Worm (Caenorhabditis elegans) whole organism, young adult: ENCODE measurements around the gene pqn-82.

ENCODE experiments used
- C06A6.2 ChIP-seq: fragments of 200-800 bp; sonication (Bioruptor generic); conservative IDR thresholded peaks from 2 replicates; pipeline ENCODE4 v1.3.6; 2022; ENCODE audit warnings: missing genetic modification characterization, missing compliant biosample characterization
- F39B2.1 ChIP-seq: fragments of 200-800 bp; sonication (Bioruptor generic); IDR thresholded peaks from 2 replicates; pipeline ENCODE4 v1.3.6; 2022; ENCODE audit warnings: missing genetic modification reagents, missing genetic modification characterization, missing compliant biosample characterization
- F55B11.4 ChIP-seq: sonication (generic microtip); optimal IDR thresholded peaks from 2 replicates; lab custom pipeline; 2016; ENCODE audit warnings: missing compliant biosample characterization, missing genetic modification characterization, borderline replicate concordance; ENCODE audit not compliant: insufficient read depth
- F57A8.1 ChIP-seq: fragments of 200-800 bp; sonication (Bioruptor generic); optimal IDR thresholded peaks from 2 replicates; lab custom pipeline; 2018; ENCODE audit warnings: mild to moderate bottlenecking, missing genetic modification characterization, moderate library complexity, missing compliant biosample characterization
- K11D2.4 ChIP-seq: fragments of 200-800 bp; sonication (Bioruptor generic); IDR thresholded peaks from 2 replicates; pipeline ENCODE4 v1.3.6; 2022; ENCODE audit warnings: missing genetic modification reagents, missing genetic modification characterization, missing compliant biosample characterization
- K12H6.12 ChIP-seq: fragments of 200-800 bp; sonication (Bioruptor generic); optimal IDR thresholded peaks from 2 replicates; lab custom pipeline; 2018; ENCODE audit warnings: mild to moderate bottlenecking, missing genetic modification characterization, missing compliant biosample characterization
- Y53F4B.3 ChIP-seq: fragments of 200-800 bp; sonication (Bioruptor generic); IDR thresholded peaks from 2 replicates; pipeline ENCODE4 v1.3.6; 2022; ENCODE audit warnings: missing genetic modification reagents, missing genetic modification characterization, missing compliant biosample characterization
- ama-1 ChIP-seq, 3 experiments: fragments of 150-350 bp in 1 of 3; sonication (generic microtip) in 2 of 3; optimal IDR thresholded peaks; 2 replicates each; lab custom pipeline; 2014 to 2018; ENCODE audit warnings: missing biosample characterization in 2 of 3, missing genetic modification characterization in 2 of 3, missing genetic modification reagents in 2 of 3
- athp-1 ChIP-seq: sonication (generic microtip); optimal IDR thresholded peaks from 2 replicates; lab custom pipeline; 2017; ENCODE audit warnings: mild to moderate bottlenecking, missing genetic modification characterization, missing compliant biosample characterization
- attf-5 ChIP-seq: fragments of 200-800 bp; sonication (Bioruptor generic); optimal IDR thresholded peaks from 2 replicates; lab custom pipeline; 2018; ENCODE audit warnings: mild to moderate bottlenecking, missing genetic modification characterization, missing compliant biosample characterization
- cebp-1 ChIP-seq, 2 experiments: fragments of 200-800 bp in 1 of 2; sonication (Bioruptor generic) in 1 of 2; sonication (generic microtip) in 1 of 2; IDR thresholded peaks in 1 of 2; optimal IDR thresholded peaks in 1 of 2; 2 replicates each; pipeline versions ENCODE4 v1.3.6 to Lab custom; 2017 to 2022; ENCODE audit warnings: missing compliant biosample characterization in 2 of 2, missing genetic modification characterization in 2 of 2, mild to moderate bottlenecking in 1 of 2, missing genetic modification reagents in 1 of 2, moderate library complexity in 1 of 2
- ceh-27 ChIP-seq: fragments of 200-800 bp; sonication (Bioruptor generic); optimal IDR thresholded peaks from 2 replicates; lab custom pipeline; 2018; ENCODE audit warnings: mild to moderate bottlenecking, missing genetic modification characterization, moderate library complexity, missing compliant biosample characterization
- die-1 ChIP-seq: sonication (generic microtip); optimal IDR thresholded peaks from 2 replicates; lab custom pipeline; 2016; ENCODE audit warnings: missing genotype, mild to moderate bottlenecking, missing genetic modification characterization, missing compliant biosample characterization
- dpl-1 ChIP-seq: fragments of 150-350 bp; optimal IDR thresholded peaks from 2 replicates; lab custom pipeline; 2014; ENCODE audit warnings: missing biosample characterization, missing genetic modification reagents, missing genetic modification characterization
- egl-18 ChIP-seq: fragments of 200-800 bp; sonication (Bioruptor generic); IDR thresholded peaks from 2 replicates; pipeline ENCODE4 v1.3.6; 2022; ENCODE audit warnings: missing genetic modification reagents, missing genetic modification characterization, missing compliant biosample characterization
- egl-44 ChIP-seq: fragments of 200-800 bp; sonication (Bioruptor generic); IDR thresholded peaks from 2 replicates; pipeline ENCODE4 v1.3.6; 2022; ENCODE audit warnings: missing genetic modification reagents, missing genetic modification characterization, missing compliant biosample characterization
- egrh-3 ChIP-seq: fragments of 200-800 bp; sonication (Bioruptor generic); IDR thresholded peaks from 2 replicates; pipeline ENCODE4 v1.3.6; 2022; ENCODE audit warnings: missing genetic modification reagents, missing genetic modification characterization, missing compliant biosample characterization
- ekl-4 ChIP-seq: fragments of 200-800 bp; sonication (Bioruptor generic); IDR thresholded peaks from 2 replicates; pipeline ENCODE4 v1.3.6; 2022; ENCODE audit warnings: missing genetic modification reagents, missing genetic modification characterization, missing compliant biosample characterization
- fkh-3 ChIP-seq: sonication (generic microtip); optimal IDR thresholded peaks from 2 replicates; lab custom pipeline; 2016; ENCODE audit warnings: mild to moderate bottlenecking, missing genetic modification characterization, missing compliant biosample characterization
- hlh-26 ChIP-seq: fragments of 200-800 bp; sonication (Bioruptor generic); conservative IDR thresholded peaks from 2 replicates; pipeline ENCODE4 v1.3.6; 2022; ENCODE audit warnings: missing genetic modification reagents, missing genetic modification characterization, missing compliant biosample characterization
- hmg-1.2 ChIP-seq: fragments of 200-800 bp; sonication (Bioruptor generic); IDR thresholded peaks from 2 replicates; pipeline ENCODE4 v1.3.6; 2022; ENCODE audit warnings: missing genetic modification reagents, missing genetic modification characterization, missing compliant biosample characterization
- hrde-1 ChIP-seq: sonication (generic microtip); optimal IDR thresholded peaks from 2 replicates; lab custom pipeline; 2016; ENCODE audit warnings: missing genetic modification characterization, mild to moderate bottlenecking, missing compliant biosample characterization, moderate library complexity, missing genotype, missing genetic modification reagents, borderline replicate concordance
- let-526 ChIP-seq: fragments of 200-800 bp; sonication (Bioruptor generic); IDR thresholded peaks from 2 replicates; pipeline ENCODE4 v1.3.6; 2022; ENCODE audit warnings: missing genetic modification reagents, missing genetic modification characterization, missing compliant biosample characterization
- lin-40 ChIP-seq: sonication (generic microtip); optimal IDR thresholded peaks from 2 replicates; lab custom pipeline; 2016; ENCODE audit warnings: missing genetic modification characterization, mild to moderate bottlenecking, missing compliant biosample characterization, missing genotype, missing genetic modification reagents
- lin-54 ChIP-seq: fragments of 200-800 bp; sonication (Bioruptor generic); optimal IDR thresholded peaks from 2 replicates; lab custom pipeline; 2018; ENCODE audit warnings: mild to moderate bottlenecking, missing genetic modification characterization, missing compliant biosample characterization
- madf-3 ChIP-seq: fragments of 200-800 bp; sonication (Bioruptor generic); IDR thresholded peaks from 2 replicates; pipeline ENCODE4 v1.3.6; 2022; ENCODE audit warnings: missing genetic modification reagents, missing genetic modification characterization, missing compliant biosample characterization
- mel-28 ChIP-seq: sonication (generic microtip); optimal IDR thresholded peaks from 2 replicates; lab custom pipeline; 2016; ENCODE audit warnings: borderline replicate concordance, mild to moderate bottlenecking, missing genetic modification characterization, missing compliant biosample characterization
- mes-4 ChIP-seq: sonication (generic microtip); optimal IDR thresholded peaks from 2 replicates; lab custom pipeline; 2016; ENCODE audit warnings: missing genotype, missing genetic modification characterization, missing compliant biosample characterization
- nfya-1 ChIP-seq: sonication (generic microtip); optimal IDR thresholded peaks from 2 replicates; lab custom pipeline; 2017; ENCODE audit warnings: antibody characterized with exemption, missing compliant biosample characterization, missing genetic modification characterization, borderline replicate concordance; ENCODE audit not compliant: insufficient read depth
- nfyb-1 ChIP-seq: fragments of 200-800 bp; sonication (Bioruptor generic); IDR thresholded peaks from 2 replicates; pipeline ENCODE4 v1.3.6; 2022; ENCODE audit warnings: missing genetic modification reagents, missing genetic modification characterization, missing compliant biosample characterization
- nhr-120 ChIP-seq: fragments of 200-800 bp; sonication (Bioruptor generic); IDR thresholded peaks from 2 replicates; pipeline ENCODE4 v1.3.6; 2022; ENCODE audit warnings: missing genetic modification characterization, missing compliant biosample characterization
- nhr-179 ChIP-seq: sonication (generic microtip); optimal IDR thresholded peaks from 2 replicates; lab custom pipeline; 2016; ENCODE audit warnings: mild to moderate bottlenecking, missing genetic modification characterization, missing compliant biosample characterization
- nhr-80 ChIP-seq: sonication (generic microtip); optimal IDR thresholded peaks from 2 replicates; lab custom pipeline; 2016; ENCODE audit warnings: missing genetic modification characterization, missing compliant biosample characterization
- sdz-38 ChIP-seq: sonication (generic microtip); optimal IDR thresholded peaks from 2 replicates; lab custom pipeline; 2016; ENCODE audit warnings: missing genotype, missing genetic modification characterization, missing compliant biosample characterization
- somi-1 ChIP-seq: fragments of 200-800 bp; sonication (Bioruptor generic); optimal IDR thresholded peaks from 2 replicates; lab custom pipeline; 2018; ENCODE audit warnings: mild to moderate bottlenecking, missing genetic modification characterization, missing compliant biosample characterization
- zfh-2 ChIP-seq: fragments of 200-800 bp; sonication (Bioruptor generic); conservative IDR thresholded peaks from 2 replicates; pipeline ENCODE4 v1.3.6; 2022; ENCODE audit warnings: missing genetic modification reagents, missing genetic modification characterization, missing compliant biosample characterization
- ztf-3 ChIP-seq: fragments of 200-800 bp; sonication (Bioruptor generic); optimal IDR thresholded peaks from 2 replicates; lab custom pipeline; 2018; ENCODE audit warnings: mild to moderate bottlenecking, missing genetic modification characterization, missing compliant biosample characterization

The pqn-82 gene

DNA sequence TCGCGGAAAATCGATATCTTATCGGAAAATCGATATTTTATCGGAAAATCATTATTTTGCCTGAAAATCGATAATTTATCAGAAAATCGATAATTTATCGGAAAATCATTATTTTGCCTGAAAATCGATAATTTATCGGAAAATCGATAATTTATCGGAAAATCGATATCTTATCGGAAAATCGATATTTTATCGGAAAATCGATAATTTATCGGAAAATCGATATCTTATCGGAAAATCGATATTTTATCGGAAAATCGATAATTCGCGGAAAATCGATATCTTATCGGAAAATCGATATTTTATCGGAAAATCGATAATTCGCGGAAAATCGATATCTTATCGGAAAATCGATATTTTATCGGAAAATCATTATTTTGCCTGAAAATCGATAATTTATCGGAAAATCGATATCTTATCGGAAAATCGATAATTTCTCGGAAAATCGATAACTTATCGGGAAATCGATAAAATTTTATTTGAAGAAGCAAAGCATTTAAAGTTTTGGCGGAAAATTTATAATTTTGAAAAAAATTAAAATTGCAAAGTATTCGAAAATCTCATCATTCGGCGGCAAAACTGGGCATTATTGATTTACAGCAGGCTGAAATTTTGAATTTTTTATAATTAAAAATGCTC lies 41.4 kb upstream of the pqn-82 start:
- TF ChIP-seq K11D2.4 (GFP tag; lab: Robert Waterston, UW): peak; percentile 59; the same call in 1 of the 2 replicates

DNA sequence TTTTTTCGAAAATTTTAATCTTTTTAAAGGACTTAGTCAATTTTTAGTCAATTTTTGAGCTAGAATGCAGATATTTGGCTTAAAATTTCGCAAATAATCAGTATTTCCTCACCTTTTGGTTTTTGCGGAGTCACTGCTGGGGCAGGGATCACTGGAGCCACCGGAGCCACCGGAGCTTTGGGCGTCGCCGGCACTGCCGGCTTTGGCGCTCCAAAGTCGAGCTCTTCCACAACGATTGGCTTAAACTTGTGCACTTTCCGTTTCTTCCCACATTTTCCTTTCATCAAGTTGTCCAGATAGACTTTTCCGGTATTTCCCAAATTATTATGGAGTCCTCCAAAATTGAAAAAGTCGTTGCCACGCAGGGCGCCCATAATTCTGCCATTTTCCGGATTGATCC lies 34.6 kb upstream of the pqn-82 start:
- TF ChIP-seq zfh-2 (GFP tag; lab: Robert Waterston, UW): peak; percentile 50
- no peak for TF ChIP-seq nfya-1

DNA sequence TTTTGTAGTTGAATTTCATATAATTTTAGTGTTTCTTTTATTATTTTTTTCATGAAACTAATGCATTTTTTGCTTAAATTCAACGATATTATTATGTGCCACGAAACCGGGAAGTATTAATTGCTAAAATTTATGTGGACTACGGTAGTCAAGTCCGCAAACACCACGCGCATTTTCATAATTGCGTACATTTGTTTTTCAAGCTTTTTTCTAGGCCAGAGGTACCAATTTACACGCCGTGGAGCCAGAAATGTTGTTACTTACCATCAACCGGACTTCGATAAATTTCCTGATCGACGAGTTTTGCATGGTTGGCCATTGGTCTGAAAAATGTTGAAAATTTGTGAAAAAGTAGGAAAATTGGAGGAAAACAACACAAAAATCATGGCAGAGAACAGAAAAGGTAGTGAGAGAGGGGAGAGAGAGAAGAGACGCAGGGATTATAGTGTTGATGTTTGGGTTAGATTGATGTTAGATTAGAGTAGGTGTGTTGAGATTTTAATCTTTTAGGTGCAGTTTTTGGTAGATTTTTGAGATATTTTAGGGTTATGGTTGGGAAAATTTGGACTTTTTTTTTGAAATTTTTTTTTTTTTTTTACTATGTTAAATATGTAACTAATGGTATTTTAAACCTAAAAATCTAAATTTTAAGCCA lies 30.7 kb upstream of the pqn-82 start, which contains the start of gene clp-4:
TSS of gene clp-4 (minus strand) at position 323 of the 655 bp plus-strand sequence.
- TF ChIP-seq sdz-38 (no peak), hrde-1 (tag; lab: Kevin White, UChicago) (no peak), ztf-3 (no peak), fkh-3 (tag; lab: Kevin White, UChicago) (no peak), F39B2.1 (GFP tag; lab: Robert Waterston, UW) (no peak), hmg-1.2 (peak; percentile 6; the same call in 1 of the 2 replicates)

DNA sequence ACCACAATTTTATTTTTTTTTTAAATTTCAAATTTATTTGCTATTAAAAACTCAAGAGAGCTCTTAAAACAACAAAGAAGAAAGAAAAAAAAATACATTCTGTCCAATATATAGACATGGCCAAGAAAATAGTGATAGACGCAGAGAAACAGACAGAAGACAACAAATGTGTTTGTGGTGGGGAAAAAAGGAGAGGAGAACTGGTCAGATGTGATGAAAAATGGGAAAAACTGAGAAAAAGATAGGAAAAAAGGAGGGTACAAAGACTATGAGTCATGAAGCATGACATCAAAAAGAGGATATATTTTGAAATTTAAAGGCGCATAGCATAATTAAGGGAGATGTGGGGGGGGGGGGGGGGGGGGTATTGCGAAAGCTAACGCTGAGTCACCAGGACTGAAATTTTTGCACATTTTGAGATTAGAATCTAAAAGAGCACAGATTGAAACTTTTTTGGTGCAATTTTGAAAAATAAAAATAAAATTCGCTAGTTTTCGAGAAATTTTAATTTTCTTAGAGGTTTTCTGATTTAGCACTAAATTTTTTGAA lies 29.7 kb upstream of the pqn-82 start:
- no peak for TF ChIP-seq mes-4
- no peak for TF ChIP-seq let-526 (GFP tag; lab: Robert Waterston, UW)
- no peak for TF ChIP-seq mel-28 (tag; lab: Kevin White, UChicago)
- TF ChIP-seq egl-18 (GFP tag; lab: Robert Waterston, UW): no peak
- no peak for TF ChIP-seq F55B11.4
- TF ChIP-seq die-1 (tag; lab: Kevin White, UChicago): no peak
- peak; percentile 6 for TF ChIP-seq K12H6.12 (tag; lab: Kevin White, UChicago)
- TF ChIP-seq sdz-38: no peak
- peak; percentile 82 for TF ChIP-seq cebp-1 (GFP tag; IDR thresholded peaks at IDR 0.05; lab: Robert Waterston, UW)
- TF ChIP-seq cebp-1 (tag; optimal IDR thresholded peaks at IDR 0.05; lab: Kevin White, UChicago): peak; percentile 95
- peak; percentile 67; the same call in 1 of the 2 replicates for TF ChIP-seq hmg-1.2
- TF ChIP-seq hlh-26: no peak
- TF ChIP-seq nhr-80 (tag; lab: Kevin White, UChicago): no peak
- TF ChIP-seq nhr-120 (GFP tag; lab: Robert Waterston, UW): no peak
- no peak for TF ChIP-seq ama-1 (optimal IDR thresholded peaks at IDR 0.05; lab: Kevin White, UChicago)
- no peak for TF ChIP-seq ama-1 (GFP tag; optimal IDR thresholded peaks at IDR 0.05; lab: Kevin White, UChicago)
- no peak for TF ChIP-seq egrh-3 (GFP tag; lab: Robert Waterston, UW)
- no peak for TF ChIP-seq C06A6.2 (GFP tag; lab: Robert Waterston, UW)
- TF ChIP-seq ceh-27 (GFP tag; lab: Kevin White, UChicago): no peak
- no peak for TF ChIP-seq nfyb-1 (GFP tag; lab: Robert Waterston, UW)
- no peak for TF ChIP-seq hrde-1 (tag; lab: Kevin White, UChicago)
- TF ChIP-seq dpl-1 (GFP tag; lab: Kevin White, UChicago): no peak
- no peak for TF ChIP-seq lin-54 (GFP tag; lab: Kevin White, UChicago)
- peak; percentile 62 for TF ChIP-seq attf-5 (GFP tag; lab: Kevin White, UChicago)
- no peak for TF ChIP-seq nhr-179 (tag; lab: Kevin White, UChicago)
- no peak for TF ChIP-seq ekl-4
- no peak for TF ChIP-seq Y53F4B.3 (GFP tag; lab: Robert Waterston, UW)
- TF ChIP-seq madf-3: no peak
- peak; percentile 36 for TF ChIP-seq somi-1 (GFP tag; lab: Kevin White, UChicago)
- no peak for TF ChIP-seq egl-44 (GFP tag; lab: Robert Waterston, UW)
- TF ChIP-seq zfh-2 (GFP tag; lab: Robert Waterston, UW): 0 out of 2 replicates have a peak, but pooled peaks have one; percentile 27
- TF ChIP-seq lin-40: no peak
- no peak for TF ChIP-seq athp-1
- TF ChIP-seq F57A8.1: no peak
